Worm (Caenorhabditis elegans) whole organism, L4 larva: Measurements from ENCODE around the gene fkb-1.

Experiments used
- F26F4.8 ChIP-seq: fragments of 200-800 bp; sonication (Bioruptor generic); conservative IDR thresholded peaks from 2 replicates; pipeline ENCODE4 v1.3.6; 2022; ENCODE audit warnings: missing genetic modification characterization, missing compliant biosample characterization
- F49E8.2 ChIP-seq: sonication (generic microtip); optimal IDR thresholded peaks from 2 replicates; lab custom pipeline; 2016; ENCODE audit warnings: missing compliant biosample characterization, mild to moderate bottlenecking, missing genetic modification characterization, borderline replicate concordance
- Y105C5A.15 ChIP-seq: fragments of 200-800 bp; sonication (Bioruptor generic); IDR thresholded peaks from 2 replicates; pipeline ENCODE4 v1.3.6; 2022; ENCODE audit warnings: missing genetic modification characterization, missing compliant biosample characterization
- Y48G9A.11 ChIP-seq: fragments of 200-800 bp; sonication (Bioruptor generic); IDR thresholded peaks from 2 replicates; pipeline ENCODE4 v1.3.6; 2022; ENCODE audit warnings: missing genetic modification reagents, missing genetic modification characterization, missing compliant biosample characterization
- Y5F2A.4 ChIP-seq: fragments of 200-800 bp; sonication (Bioruptor generic); optimal IDR thresholded peaks from 2 replicates; lab custom pipeline; 2018; ENCODE audit warnings: mild to moderate bottlenecking, missing genetic modification characterization, missing compliant biosample characterization
- ZK337.2 ChIP-seq: fragments of 200-800 bp; sonication (Bioruptor generic); IDR thresholded peaks from 2 replicates; pipeline ENCODE4 v1.3.6; 2022; ENCODE audit warnings: missing genetic modification reagents, missing genetic modification characterization, missing compliant biosample characterization
- aha-1 ChIP-seq: fragments of 150-350 bp; peaks from one replicate; lab custom pipeline; 2014; ENCODE audit warnings: missing biosample characterization, missing genetic modification characterization
- ama-1 ChIP-seq: fragments of 150-350 bp; optimal IDR thresholded peaks from 2 replicates; lab custom pipeline; 2014; ENCODE audit warnings: inconsistent platforms, mixed read lengths
- ceh-20 ChIP-seq: fragments of 200-800 bp; sonication (Bioruptor generic); IDR thresholded peaks from 2 replicates; pipeline ENCODE4 v1.3.6; 2022; ENCODE audit warnings: missing genetic modification reagents, missing genetic modification characterization, missing compliant biosample characterization
- ceh-44 ChIP-seq: fragments of 200-800 bp; sonication (Bioruptor generic); IDR thresholded peaks from 2 replicates; pipeline ENCODE4 v1.3.6; 2022; ENCODE audit warnings: missing genetic modification reagents, missing genetic modification characterization, missing compliant biosample characterization
- ctbp-1 ChIP-seq: fragments of 200-800 bp; sonication (Bioruptor generic); IDR thresholded peaks from 2 replicates; pipeline ENCODE4 v1.3.6; 2022; ENCODE audit warnings: missing genetic modification reagents, missing genetic modification characterization, missing compliant biosample characterization
- daf-16 ChIP-seq, 3 experiments: sonication (generic microtip); optimal IDR thresholded peaks; 2 replicates each; lab custom pipeline; 2016 to 2017; ENCODE audit warnings: missing genetic modification characterization in 3 of 3, missing genetic modification reagents in 3 of 3, mild to moderate bottlenecking in 2 of 3, missing compliant biosample characterization in 2 of 3, missing biosample characterization in 1 of 3, moderate library complexity in 1 of 3
- daf-8 ChIP-seq: fragments of 200-800 bp; sonication (Bioruptor generic); IDR thresholded peaks from 2 replicates; pipeline ENCODE4 v1.3.6; 2022; ENCODE audit warnings: missing genetic modification characterization, missing compliant biosample characterization
- dmd-6 ChIP-seq: fragments of 200-800 bp; sonication (Bioruptor generic); IDR thresholded peaks from 2 replicates; pipeline ENCODE4 v1.3.6; 2022; ENCODE audit warnings: missing genetic modification reagents, missing genetic modification characterization, missing compliant biosample characterization
- duxl-1 ChIP-seq: sonication (generic microtip); optimal IDR thresholded peaks from 2 replicates; lab custom pipeline; 2016; ENCODE audit warnings: mild to moderate bottlenecking, missing genetic modification characterization, moderate library complexity, missing compliant biosample characterization; ENCODE audit not compliant: poor library complexity
- gei-8 ChIP-seq: fragments of 200-800 bp; sonication (Bioruptor generic); optimal IDR thresholded peaks from 2 replicates; lab custom pipeline; 2018; ENCODE audit warnings: mild to moderate bottlenecking, missing genetic modification characterization, missing compliant biosample characterization
- hif-1 ChIP-seq, 2 experiments: sonication (generic microtip); optimal IDR thresholded peaks; 2 replicates each; lab custom pipeline; 2016 to 2017; ENCODE audit warnings: missing compliant biosample characterization in 2 of 2, missing genetic modification characterization in 2 of 2, missing genetic modification reagents in 2 of 2, missing genotype in 2 of 2, mild to moderate bottlenecking in 1 of 2
- hlh-11 ChIP-seq: fragments of 200-800 bp; sonication (Bioruptor generic); optimal IDR thresholded peaks from 2 replicates; lab custom pipeline; 2018; ENCODE audit warnings: mild to moderate bottlenecking, missing genetic modification characterization, missing compliant biosample characterization
- hlh-30 ChIP-seq: sonication (generic microtip); optimal IDR thresholded peaks from 2 replicates; lab custom pipeline; 2017; ENCODE audit warnings: antibody characterized with exemption, mild to moderate bottlenecking, missing genetic modification characterization, missing compliant biosample characterization; ENCODE audit not compliant: insufficient read depth
- hmg-1.1 ChIP-seq: fragments of 200-800 bp; sonication (Bioruptor generic); IDR thresholded peaks from 2 replicates; pipeline ENCODE4 v1.3.6; 2022; ENCODE audit warnings: missing genetic modification reagents, missing genetic modification characterization, missing compliant biosample characterization
- jun-1 ChIP-seq: fragments of 150-350 bp; optimal IDR thresholded peaks from 2 replicates; lab custom pipeline; 2014; ENCODE audit warnings: missing biosample characterization, missing genetic modification reagents, missing genetic modification characterization
- lim-7 ChIP-seq: fragments of 200-800 bp; sonication (Bioruptor generic); IDR thresholded peaks from 2 replicates; pipeline ENCODE4 v1.3.6; 2022; ENCODE audit warnings: missing genetic modification characterization, missing compliant biosample characterization
- lin-1 ChIP-seq: fragments of 200-800 bp; sonication (Bioruptor generic); IDR thresholded peaks from 2 replicates; pipeline ENCODE4 v1.3.6; 2022; ENCODE audit warnings: missing genetic modification reagents, missing genetic modification characterization, missing compliant biosample characterization
- lsy-2 ChIP-seq, 2 experiments: fragments of 150-350 bp in 1 of 2; sonication (generic microtip) in 1 of 2; optimal IDR thresholded peaks; 2 replicates each; lab custom pipeline; 2014 to 2017; ENCODE audit warnings: missing biosample characterization in 2 of 2, missing genetic modification characterization in 2 of 2
- mdl-1 ChIP-seq, 2 experiments: fragments of 150-350 bp in 1 of 2; sonication (generic microtip) in 1 of 2; optimal IDR thresholded peaks; 2 replicates each; lab custom pipeline; 2014 to 2017; ENCODE audit warnings: missing biosample characterization in 2 of 2, missing genetic modification characterization in 2 of 2
- mep-1 ChIP-seq: fragments of 150-350 bp; sonication (generic microtip); optimal IDR thresholded peaks from 3 replicates; lab custom pipeline; 2014; ENCODE audit warnings: missing biosample characterization, missing genetic modification characterization
- nhr-25 ChIP-seq: sonication (generic microtip); optimal IDR thresholded peaks from 2 replicates; lab custom pipeline; 2017; ENCODE audit warnings: missing genetic modification characterization, mild to moderate bottlenecking, missing compliant biosample characterization, antibody characterized with exemption, moderate library complexity, borderline replicate concordance; ENCODE audit not compliant: insufficient read depth
- nhr-28 ChIP-seq: fragments of 150-350 bp; optimal IDR thresholded peaks from 2 replicates; lab custom pipeline; 2014; ENCODE audit warnings: missing biosample characterization, missing genetic modification characterization
- nhr-76 ChIP-seq: fragments of 150-350 bp; optimal IDR thresholded peaks from 2 replicates; lab custom pipeline; 2014; ENCODE audit warnings: missing biosample characterization, missing genetic modification characterization
- pha-4 ChIP-seq, 2 experiments: fragments of 150-350 bp in 1 of 2; fragments of 200-800 bp in 1 of 2; sonication (Bioruptor generic) in 1 of 2; IDR thresholded peaks in 1 of 2; optimal IDR thresholded peaks in 1 of 2; 2 replicates each; pipeline versions ENCODE4 v1.3.6 to Lab custom; 2014 to 2022; ENCODE audit warnings: missing genetic modification characterization in 2 of 2, missing genetic modification reagents in 2 of 2, missing biosample characterization in 1 of 2, missing compliant biosample characterization in 1 of 2
- rbr-2 ChIP-seq: sonication (generic microtip); optimal IDR thresholded peaks from 2 replicates; lab custom pipeline; 2016; ENCODE audit warnings: missing genotype, missing genetic modification characterization, missing compliant biosample characterization
- snpc-1.2 ChIP-seq: fragments of 200-800 bp; sonication (Bioruptor generic); IDR thresholded peaks from 2 replicates; pipeline ENCODE4 v1.3.6; 2022; ENCODE audit warnings: missing genetic modification reagents, missing genetic modification characterization, missing compliant biosample characterization
- snpc-4 ChIP-seq: fragments of 150-350 bp; optimal IDR thresholded peaks from 2 replicates; lab custom pipeline; 2014; ENCODE audit warnings: missing biosample characterization, missing genetic modification characterization
- tag-97 ChIP-seq: fragments of 200-800 bp; sonication (Bioruptor generic); IDR thresholded peaks from 2 replicates; pipeline ENCODE4 v1.3.6; 2022; ENCODE audit warnings: missing genetic modification characterization, missing compliant biosample characterization
- tra-1 ChIP-seq: fragments of 200-800 bp; sonication (Bioruptor generic); IDR thresholded peaks from 2 replicates; pipeline ENCODE4 v1.3.6; 2022; ENCODE audit warnings: missing genetic modification reagents, missing genetic modification characterization, missing compliant biosample characterization
- zfp-3 ChIP-seq: fragments of 200-800 bp; sonication (Bioruptor generic); conservative IDR thresholded peaks from 2 replicates; pipeline ENCODE4 v1.3.6; 2022; ENCODE audit warnings: missing genetic modification reagents, missing genetic modification characterization, missing compliant biosample characterization
- zip-11 ChIP-seq: fragments of 200-800 bp; sonication (Bioruptor generic); IDR thresholded peaks from 2 replicates; pipeline ENCODE4 v1.3.6; 2022; ENCODE audit warnings: missing genetic modification characterization, missing compliant biosample characterization
- zip-2 ChIP-seq: fragments of 150-350 bp; optimal IDR thresholded peaks from 2 replicates; lab custom pipeline; 2014; ENCODE audit warnings: missing biosample characterization, missing genetic modification characterization

fkb-1 gene

ce11 chrIV:11027560-11027959 lies 8.8 kb upstream of the fkb-1 start (continued):
- no peak for TF ChIP-seq nhr-76 (tag; lab: Kevin White, UChicago)
- TF ChIP-seq mdl-1 (tag; optimal IDR thresholded peaks at IDR 0.05; lab: Kevin White, UChicago) = peak in 1 of 2 experiments; percentile 74
- TF ChIP-seq duxl-1 (tag; lab: Kevin White, UChicago) = peak; percentile 20
- no peak for TF ChIP-seq lim-7 (GFP tag; lab: Robert Waterston, UW)
- peak; percentile 23 for TF ChIP-seq jun-1
- TF ChIP-seq ZK337.2 (GFP tag; lab: Robert Waterston, UW) = no peak
- TF ChIP-seq rbr-2 (tag; lab: Kevin White, UChicago) = peak; percentile 82
- no peak for TF ChIP-seq snpc-4
- no peak for TF ChIP-seq ctbp-1
- TF ChIP-seq zfp-3 (GFP tag; lab: Robert Waterston, UW) = no peak
- no peak for TF ChIP-seq Y5F2A.4 (GFP tag; lab: Kevin White, UChicago)
- peak; percentile 98 for TF ChIP-seq aha-1 (tag; lab: Kevin White, UChicago)
- no peak for TF ChIP-seq Y105C5A.15 (GFP tag; lab: Robert Waterston, UW)
- TF ChIP-seq pha-4 (GFP tag; IDR thresholded peaks at IDR 0.05; lab: Robert Waterston, UW) = peak; percentile 46; the same call in 1 of the 2 replicates
- peak; percentile 72 for TF ChIP-seq pha-4 (tag; optimal IDR thresholded peaks at IDR 0.05; lab: Kevin White, UChicago)
- TF ChIP-seq zip-11 (GFP tag; lab: Robert Waterston, UW) = no peak
- TF ChIP-seq F26F4.8 (GFP tag; lab: Robert Waterston, UW) = no peak
- TF ChIP-seq tag-97 (GFP tag; lab: Robert Waterston, UW) = no peak
- TF ChIP-seq F49E8.2 = no peak
- TF ChIP-seq daf-8 (GFP tag; lab: Robert Waterston, UW) = no peak
- TF ChIP-seq hlh-30 (tag; lab: Kevin White, UChicago) = peak; percentile 71
- TF ChIP-seq lsy-2 (tag; optimal IDR thresholded peaks at IDR 0.05; lab: Kevin White, UChicago) = peak; percentile 61 to 90
- TF ChIP-seq tra-1 (GFP tag; lab: Robert Waterston, UW) = 0 out of 2 replicates have a peak, but pooled peaks have one; percentile 39
- TF ChIP-seq ceh-20 (GFP tag; lab: Robert Waterston, UW) = no peak
- peak; percentile 71 for TF ChIP-seq ama-1 (lab: Kevin White, UChicago)
- TF ChIP-seq zip-2 (tag; lab: Kevin White, UChicago) = no peak
- TF ChIP-seq lin-1 = peak; percentile 66; the same call in 1 of the 2 replicates
- TF ChIP-seq hlh-11 (tag; lab: Kevin White, UChicago) = peak; percentile 94
- TF ChIP-seq hif-1 (tag; optimal IDR thresholded peaks at IDR 0.05; lab: Kevin White, UChicago) = peak in 1 of 2 experiments; percentile 23
- TF ChIP-seq hmg-1.1 = peak; percentile 71
- peak; percentile 92 for TF ChIP-seq mep-1 (tag; lab: Kevin White, UChicago)
- no peak for TF ChIP-seq ceh-44 (GFP tag; lab: Robert Waterston, UW)
- no peak for TF ChIP-seq snpc-1.2 (GFP tag; lab: Robert Waterston, UW)
- no peak for TF ChIP-seq Y48G9A.11 (GFP tag; lab: Robert Waterston, UW)
- peak; percentile 75 for TF ChIP-seq nhr-25

ce11 chrIV:11029412-11029811 lies 7.0 kb upstream of the fkb-1 start, which contains the start of gene hrg-5:
hrg-5 (minus strand) TSS chrIV:11029428.
- TF ChIP-seq gei-8 (no peak), nhr-28 (tag; lab: Kevin White, UChicago) (peak; percentile 68), dmd-6 (GFP tag; lab: Robert Waterston, UW) (peak; percentile 65), daf-16 (GFP tag; optimal IDR thresholded peaks at IDR 0.05; lab: Kevin White, UChicago) (no peak), daf-16 (tag; optimal IDR thresholded peaks at IDR 0.05; lab: Kevin White, UChicago) (peak; percentile 49), mdl-1 (tag; optimal IDR thresholded peaks at IDR 0.05; lab: Kevin White, UChicago) (peak in 1 of 2 experiments; percentile 24)
